Fruit fly (Drosophila melanogaster): ENCODE results near the gene Adhr.

Adhr gene

DNA sequence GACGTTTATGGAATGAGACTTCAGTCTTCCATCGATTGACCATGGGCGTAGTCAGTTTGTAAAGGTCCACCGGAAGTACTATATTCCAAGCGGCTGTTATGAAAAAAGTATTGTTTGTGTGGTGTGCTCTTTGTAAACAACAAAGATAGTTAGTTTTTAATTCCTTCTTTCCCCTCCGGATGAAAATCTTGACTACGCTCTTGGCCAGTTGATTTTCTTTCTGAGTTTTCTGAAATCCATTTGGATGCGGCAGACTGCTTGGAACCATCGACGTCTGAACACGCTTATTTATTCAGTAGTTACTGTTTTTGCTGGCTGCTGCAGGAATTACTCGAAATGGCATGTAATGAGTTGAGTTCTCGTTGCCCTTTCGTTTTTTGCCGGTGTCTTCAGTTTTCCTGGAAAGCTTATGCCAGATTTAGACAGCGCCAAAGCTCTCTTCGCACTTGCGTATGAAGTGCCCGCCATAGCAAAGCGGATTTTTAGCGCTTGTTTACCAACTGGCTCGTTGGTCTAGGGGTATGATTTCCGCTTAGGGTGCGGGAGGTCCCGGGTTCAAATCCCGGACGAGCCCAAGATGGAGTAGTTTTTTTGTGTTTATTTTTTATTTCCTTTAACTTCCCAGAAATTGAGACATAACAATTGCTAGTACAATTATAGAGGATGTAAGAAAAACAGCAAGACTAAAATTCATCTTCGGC lies 16.8 kb upstream of the Adhr start (continued):
- TF ChIP-seq grn (GFP tag; optimal IDR thresholded peaks at IDR 0.05) (no peak), nerfin-1 (tag; optimal IDR thresholded peaks at IDR 0.05) (no peak), pb (GFP tag; optimal IDR thresholded peaks at IDR 0.05) (no peak), CkIIα-i1 (GFP tag; IDR thresholded peaks at IDR 0.05) (no peak), Hey (tag; optimal IDR thresholded peaks at IDR 0.05) (no peak), Opbp (GFP tag; IDR thresholded peaks at IDR 0.05; ENCODE audit: partially characterized antibody) (peak; percentile 85; the same call in 2 of the 3 replicates), nmo (GFP tag; optimal IDR thresholded peaks at IDR 0.05) (peak; percentile 21), en (GFP tag; optimal IDR thresholded peaks at IDR 0.05) (no peak), hkb (optimal IDR thresholded peaks at IDR 0.05) (no peak), hkb (GFP tag; IDR thresholded peaks at IDR 0.05) (0 out of 2 replicates have a peak, but pooled peaks have one; percentile 36), CG30431 (GFP tag; optimal IDR thresholded peaks at IDR 0.05) (no peak), bsh (GFP tag; optimal IDR thresholded peaks at IDR 0.05) (peak; percentile 35 to 36), CG3065 (GFP tag; optimal IDR thresholded peaks at IDR 0.05) (no peak), Bteb2 (GFP tag; optimal IDR thresholded peaks at IDR 0.05) (no peak), jing (GFP tag; optimal IDR thresholded peaks at IDR 0.05) (no peak), CG2875 (GFP tag; optimal IDR thresholded peaks at IDR 0.05) (no peak), Sin3A (optimal IDR thresholded peaks at IDR 0.05) (no peak), ken (GFP tag; IDR thresholded peaks at IDR 0.05) (0 out of 3 replicates have a peak, but pooled peaks have one; percentile 33), grau (tag; optimal IDR thresholded peaks at IDR 0.05) (peak; percentile 7), gem (tag; optimal IDR thresholded peaks at IDR 0.05) (peak; percentile 35), CG17359 (tag; optimal IDR thresholded peaks at IDR 0.05) (peak; percentile 27), nau (GFP tag; optimal IDR thresholded peaks at IDR 0.05) (no peak), CG12659 (GFP tag; optimal IDR thresholded peaks at IDR 0.05) (peak; percentile 10), CG10147 (GFP tag; optimal IDR thresholded peaks at IDR 0.05) (no peak), prd (optimal IDR thresholded peaks at IDR 0.05) (no peak), prd (GFP tag; IDR thresholded peaks at IDR 0.05) (no peak), vnd (GFP tag; IDR thresholded peaks at IDR 0.05; ENCODE audit: partially characterized antibody) (peak; percentile 53; the same call in 2 of the 3 replicates), her (GFP tag; optimal IDR thresholded peaks at IDR 0.05) (peak; percentile 9), CG10431 (GFP tag; optimal IDR thresholded peaks at IDR 0.05) (no peak), Med (GFP tag) (peak; percentile 82), ap (GFP tag; IDR thresholded peaks at IDR 0.05) (peak; percentile 6; the same call in 1 of the 2 replicates), CTCF (GFP tag; optimal IDR thresholded peaks at IDR 0.05) (peak; percentile 86), CG8290 (GFP tag; optimal IDR thresholded peaks at IDR 0.05) (no peak), CG8290 (tag; optimal IDR thresholded peaks at IDR 0.05) (no peak), zfh1 (GFP tag; IDR thresholded peaks at IDR 0.05) (0 out of 3 replicates have a peak, but pooled peaks have one; percentile 10), CG10979 (tag; optimal IDR thresholded peaks at IDR 0.05) (peak; percentile 5), CG30403 (GFP tag; optimal IDR thresholded peaks at IDR 0.05) (no peak), rib (GFP tag; IDR thresholded peaks at IDR 0.05) (no peak), CG10209 (GFP tag; optimal IDR thresholded peaks at IDR 0.05) (peak; percentile 1), sr (GFP tag; IDR thresholded peaks at IDR 0.05) (no peak), Deaf1 (tag; optimal IDR thresholded peaks at IDR 0.05) (peak; percentile 5), CG17802 (tag; optimal IDR thresholded peaks at IDR 0.05) (no peak), CG11456 (GFP tag; IDR thresholded peaks at IDR 0.05) (no peak), CG17186 (GFP tag; optimal IDR thresholded peaks at IDR 0.05) (no peak), CG8944 (GFP tag; optimal IDR thresholded peaks at IDR 0.05) (no peak), CoRest (tag; optimal IDR thresholded peaks at IDR 0.05) (no peak), az2 (GFP tag; optimal IDR thresholded peaks at IDR 0.05) (no peak), Pdp1 (GFP tag; optimal IDR thresholded peaks at IDR 0.05) (no peak), Mes4 (GFP tag; optimal IDR thresholded peaks at IDR 0.05) (no peak), btn (GFP tag; optimal IDR thresholded peaks at IDR 0.05) (no peak), Atf3 (GFP tag; optimal IDR thresholded peaks at IDR 0.05) (no peak)
